Fruit fly (Drosophila melanogaster) whole organism, prepupa: Measurements from ENCODE around the gene Acp63F.

Source experiments
- Blimp-1 ChIP-seq: fragments of 200-800 bp; sonication (Bioruptor generic); optimal IDR thresholded peaks from 3 replicates; lab custom pipeline; 2017; ENCODE audit warnings: missing biosample characterization, missing genetic modification characterization, mild to moderate bottlenecking, moderate library complexity, missing genetic modification reagents
- CG10669 ChIP-seq: fragments of 200-800 bp; sonication (Bioruptor generic); optimal IDR thresholded peaks from 3 replicates; lab custom pipeline; 2018; ENCODE audit warnings: missing biosample characterization, mild to moderate bottlenecking, missing genetic modification characterization, moderate library complexity
- CG11294 ChIP-seq: fragments of 200-800 bp; sonication (Bioruptor generic); IDR thresholded peaks from 2 replicates; pipeline ENCODE4 v1.3.6; 2022; ENCODE audit warnings: missing biosample characterization, missing genetic modification characterization
- CG11762 ChIP-seq: fragments of 200-800 bp; sonication (Bioruptor generic); optimal IDR thresholded peaks from 3 replicates; lab custom pipeline; 2016; ENCODE audit warnings: missing biosample characterization, missing genetic modification characterization; ENCODE audit not compliant: insufficient read depth
- CG11902 ChIP-seq: fragments of 200-800 bp; sonication (Bioruptor generic); optimal IDR thresholded peaks from 3 replicates; lab custom pipeline; 2016; ENCODE audit warnings: missing biosample characterization, missing genetic modification characterization
- CG15336 ChIP-seq: fragments of 200-800 bp; sonication (Bioruptor generic); IDR thresholded peaks from 2 replicates; pipeline ENCODE4 v1.3.6; 2022; ENCODE audit warnings: missing biosample characterization, missing genetic modification characterization
- CG1621 ChIP-seq: fragments of 200-800 bp; sonication (Bioruptor generic); optimal IDR thresholded peaks from 3 replicates; lab custom pipeline; 2018; ENCODE audit warnings: missing biosample characterization, mild to moderate bottlenecking, missing genetic modification characterization
- CG16779 ChIP-seq: fragments of 200-800 bp; sonication (Bioruptor generic); optimal IDR thresholded peaks from 3 replicates; lab custom pipeline; 2017; ENCODE audit warnings: missing biosample characterization, mild to moderate bottlenecking, missing genetic modification characterization
- CG3032 ChIP-seq: fragments of 200-800 bp; optimal IDR thresholded peaks from 2 replicates; lab custom pipeline; 2019; ENCODE audit warnings: missing biosample characterization, mild to moderate bottlenecking, missing genetic modification characterization, moderate library complexity
- CG31627 ChIP-seq: fragments of 200-800 bp; sonication (Bioruptor generic); optimal IDR thresholded peaks from 3 replicates; lab custom pipeline; 2016; ENCODE audit warnings: missing biosample characterization, missing genetic modification characterization
- CG3919 ChIP-seq: fragments of 200-800 bp; sonication (Bioruptor generic); optimal IDR thresholded peaks from 3 replicates; lab custom pipeline; 2016; ENCODE audit warnings: missing biosample characterization, missing genetic modification characterization
- CG4318 ChIP-seq: fragments of 200-800 bp; sonication (Bioruptor generic); optimal IDR thresholded peaks from 3 replicates; lab custom pipeline; 2017; ENCODE audit warnings: missing biosample characterization, mild to moderate bottlenecking, missing genetic modification characterization
- CG6163 ChIP-seq: fragments of 200-800 bp; sonication (Bioruptor generic); IDR thresholded peaks from 3 replicates; pipeline ENCODE4 v1.3.6; 2022; ENCODE audit warnings: missing biosample characterization, missing genetic modification characterization
- CG6276 ChIP-seq: fragments of 200-800 bp; sonication (Bioruptor generic); optimal IDR thresholded peaks from 2 replicates; lab custom pipeline; 2017; ENCODE audit warnings: missing biosample characterization, mild to moderate bottlenecking, missing genetic modification characterization
- CG6792 ChIP-seq: fragments of 200-800 bp; sonication (Bioruptor generic); optimal IDR thresholded peaks from 3 replicates; lab custom pipeline; 2016; ENCODE audit warnings: missing biosample characterization, missing genetic modification characterization
- CG6808 ChIP-seq: fragments of 200-800 bp; sonication (Bioruptor generic); optimal IDR thresholded peaks from 3 replicates; lab custom pipeline; 2017; ENCODE audit warnings: missing biosample characterization, missing genetic modification characterization, mild to moderate bottlenecking, moderate library complexity, missing genetic modification reagents
- CG6854 ChIP-seq: fragments of 200-800 bp; sonication (Bioruptor generic); optimal IDR thresholded peaks from 2 replicates; lab custom pipeline; 2017; ENCODE audit warnings: missing biosample characterization, mild to moderate bottlenecking, missing genetic modification characterization
- CG7368 ChIP-seq: fragments of 200-800 bp; sonication (Bioruptor generic); optimal IDR thresholded peaks from 3 replicates; lab custom pipeline; 2016; ENCODE audit warnings: missing biosample characterization, missing genetic modification characterization
- CG8319 ChIP-seq: fragments of 200-800 bp; sonication (Bioruptor generic); optimal IDR thresholded peaks from 3 replicates; lab custom pipeline; 2016; ENCODE audit warnings: missing biosample characterization, missing genetic modification characterization
- CG8632 ChIP-seq: fragments of 200-800 bp; sonication (Bioruptor generic); optimal IDR thresholded peaks from 3 replicates; lab custom pipeline; 2016; ENCODE audit warnings: missing biosample characterization, missing genetic modification characterization
- CG9139 ChIP-seq: fragments of 200-800 bp; sonication (Bioruptor generic); optimal IDR thresholded peaks from 3 replicates; lab custom pipeline; 2017; ENCODE audit warnings: missing biosample characterization, mild to moderate bottlenecking, missing genetic modification characterization
- Eip75B ChIP-seq: fragments of 200-800 bp; sonication (Bioruptor generic); optimal IDR thresholded peaks from 3 replicates; lab custom pipeline; 2016; ENCODE audit warnings: missing biosample characterization, missing genetic modification characterization
- Eip78C ChIP-seq: fragments of 200-800 bp; sonication (Bioruptor generic); peaks from one replicate; lab custom pipeline; 2016; ENCODE audit warnings: missing biosample characterization, missing genetic modification characterization
- Eip93F ChIP-seq: fragments of 200-800 bp; sonication (Bioruptor generic); optimal IDR thresholded peaks from 2 replicates; lab custom pipeline; 2016; ENCODE audit warnings: missing biosample characterization, mild to moderate bottlenecking, missing genetic modification characterization
- Ets96B ChIP-seq: fragments of 200-800 bp; optimal IDR thresholded peaks from 2 replicates; lab custom pipeline; 2019; ENCODE audit warnings: missing biosample characterization, mild to moderate bottlenecking, missing genetic modification characterization, moderate library complexity
- Hr39 ChIP-seq: fragments of 200-800 bp; sonication (Bioruptor generic); optimal IDR thresholded peaks from 2 replicates; lab custom pipeline; 2016; ENCODE audit warnings: missing biosample characterization, missing genetic modification characterization
- Hr4 ChIP-seq: fragments of 200-800 bp; sonication (Bioruptor generic); optimal IDR thresholded peaks from 3 replicates; lab custom pipeline; 2016; ENCODE audit warnings: missing biosample characterization, missing genetic modification characterization
- Lpt ChIP-seq: fragments of 200-800 bp; sonication (Bioruptor generic); optimal IDR thresholded peaks from 3 replicates; lab custom pipeline; 2016; ENCODE audit warnings: missing biosample characterization, missing genetic modification characterization
- OdsH ChIP-seq: fragments of 200-800 bp; sonication (Bioruptor generic); optimal IDR thresholded peaks from 3 replicates; lab custom pipeline; 2016; ENCODE audit warnings: missing biosample characterization, missing genetic modification characterization
- Smox ChIP-seq: fragments of 200-800 bp; sonication (Bioruptor generic); optimal IDR thresholded peaks from 3 replicates; lab custom pipeline; 2016; ENCODE audit warnings: missing biosample characterization, missing genetic modification characterization
- Sox14 ChIP-seq: fragments of 200-800 bp; sonication (Bioruptor generic); optimal IDR thresholded peaks from 3 replicates; lab custom pipeline; 2016; ENCODE audit warnings: missing biosample characterization, missing genetic modification characterization
- Sox15 ChIP-seq: fragments of 200-800 bp; sonication (Bioruptor generic); optimal IDR thresholded peaks from 3 replicates; lab custom pipeline; 2016; ENCODE audit warnings: missing biosample characterization, missing genetic modification characterization
- achi ChIP-seq: fragments of 200-800 bp; sonication (Bioruptor generic); optimal IDR thresholded peaks from 3 replicates; lab custom pipeline; 2016; ENCODE audit warnings: missing biosample characterization, missing genetic modification characterization
- cyc ChIP-seq: fragments of 200-800 bp; sonication (Bioruptor generic); optimal IDR thresholded peaks from 3 replicates; lab custom pipeline; 2016; ENCODE audit warnings: missing biosample characterization, missing genetic modification characterization
- dac ChIP-seq: fragments of 200-800 bp; sonication (Bioruptor generic); optimal IDR thresholded peaks from 2 replicates; lab custom pipeline; 2017; ENCODE audit warnings: missing biosample characterization, mild to moderate bottlenecking, missing genetic modification characterization
- dsx ChIP-seq: fragments of 200-800 bp; optimal IDR thresholded peaks from 3 replicates; lab custom pipeline; 2019; ENCODE audit warnings: missing biosample characterization, mild to moderate bottlenecking, missing genetic modification characterization, moderate library complexity; ENCODE audit not compliant: poor library complexity, severe bottlenecking
- eg ChIP-seq: fragments of 200-800 bp; sonication (Bioruptor generic); IDR thresholded peaks from 3 replicates; pipeline ENCODE4 v1.3.6; 2022; ENCODE audit warnings: missing biosample characterization, missing genetic modification characterization
- fd59A ChIP-seq: fragments of 200-800 bp; sonication (Bioruptor generic); optimal IDR thresholded peaks from 2 replicates; lab custom pipeline; 2017; ENCODE audit warnings: missing biosample characterization, mild to moderate bottlenecking, missing genetic modification characterization, missing genetic modification reagents
- fd85E ChIP-seq: fragments of 200-800 bp; sonication (Bioruptor generic); optimal IDR thresholded peaks from 3 replicates; lab custom pipeline; 2016; ENCODE audit warnings: missing biosample characterization, missing genetic modification characterization
- lz ChIP-seq: fragments of 200-800 bp; sonication (Bioruptor generic); optimal IDR thresholded peaks from 3 replicates; lab custom pipeline; 2016; ENCODE audit warnings: missing biosample characterization, missing genetic modification characterization
- net ChIP-seq: fragments of 200-800 bp; sonication (Bioruptor generic); optimal IDR thresholded peaks from 3 replicates; lab custom pipeline; 2016; ENCODE audit warnings: missing biosample characterization, missing genetic modification characterization
- pdm3 ChIP-seq: fragments of 200-800 bp; sonication (Bioruptor generic); optimal IDR thresholded peaks from 3 replicates; lab custom pipeline; 2016; ENCODE audit warnings: missing biosample characterization, missing genetic modification characterization
- salr ChIP-seq, 2 experiments: fragments of 200-800 bp; sonication (Bioruptor generic); optimal IDR thresholded peaks; 3 replicates each; lab custom pipeline; 2016 to 2018; ENCODE audit warnings: missing biosample characterization in 2 of 2, missing genetic modification characterization in 2 of 2, mild to moderate bottlenecking in 1 of 2
- ss ChIP-seq, 2 experiments: fragments of 200-800 bp; sonication (Bioruptor generic); optimal IDR thresholded peaks; 2 replicates in 1 of 2; 3 replicates in 1 of 2; lab custom pipeline; 2017 to 2018; ENCODE audit warnings: mild to moderate bottlenecking in 2 of 2, missing biosample characterization in 2 of 2, missing genetic modification characterization in 2 of 2, moderate library complexity in 1 of 2
- topi ChIP-seq: fragments of 200-800 bp; sonication (Bioruptor generic); optimal IDR thresholded peaks from 3 replicates; lab custom pipeline; 2016; ENCODE audit warnings: missing biosample characterization, missing genetic modification characterization
- vri ChIP-seq: fragments of 200-800 bp; sonication (Bioruptor generic); optimal IDR thresholded peaks from 3 replicates; lab custom pipeline; 2016; ENCODE audit warnings: missing biosample characterization, mild to moderate bottlenecking, missing genetic modification characterization

The Acp63F gene

DNA sequence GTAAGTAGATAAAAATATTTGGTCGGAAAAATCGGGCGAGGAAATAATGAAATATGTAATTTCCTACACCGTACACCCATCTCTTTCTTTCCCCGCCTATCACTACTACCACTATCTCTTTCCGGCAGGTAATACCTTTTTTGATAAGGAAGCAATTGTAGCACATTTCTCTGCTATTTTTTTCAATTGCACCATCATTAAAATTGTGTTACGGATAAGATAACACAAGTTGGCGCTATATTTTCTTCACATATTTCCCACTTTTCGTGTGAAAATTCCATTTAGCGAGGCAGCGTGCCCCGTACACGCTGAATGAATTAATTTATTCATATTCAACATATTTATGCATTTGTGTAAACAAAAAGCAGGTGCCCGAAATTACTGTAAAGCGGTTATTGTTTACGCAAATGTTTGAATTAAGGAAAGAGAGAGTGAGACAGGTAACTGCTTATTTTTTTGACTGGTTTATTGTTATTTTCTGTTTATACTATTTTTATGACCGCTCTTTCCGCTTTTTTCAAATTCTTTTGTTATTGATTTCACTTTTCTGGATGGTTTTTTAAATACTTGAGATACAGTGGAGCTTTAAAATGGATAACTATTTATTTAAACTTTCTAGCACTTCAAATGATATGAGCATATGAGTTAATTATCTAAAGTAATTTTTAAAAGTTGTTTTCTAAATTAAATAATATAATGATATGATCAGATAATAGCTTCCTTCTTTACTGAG, 29.6 kb downstream of the Acp63F start (continued):
- no peak for TF ChIP-seq CG11902 (GFP tag; lab: Kevin White, UChicago)
- no peak for TF ChIP-seq CG6808 (GFP tag; lab: Kevin White, UChicago)
- TF ChIP-seq CG10669 (GFP tag; lab: Kevin White, UChicago) = no peak
- TF ChIP-seq CG8632 (GFP tag; lab: Kevin White, UChicago) = no peak
- peak; percentile 52; the same call in 2 of the 3 replicates for TF ChIP-seq eg (GFP tag; lab: Robert Waterston, UW)
- peak; percentile 46 for TF ChIP-seq Hr4 (GFP tag; lab: Kevin White, UChicago)
- peak in 1 of 2 experiments; percentile 43 for TF ChIP-seq salr (GFP tag; optimal IDR thresholded peaks at IDR 0.05; lab: Kevin White, UChicago)
- TF ChIP-seq CG15336 (GFP tag; lab: Robert Waterston, UW) = peak; percentile 54; the same call in 1 of the 2 replicates
- TF ChIP-seq CG11762 = no peak
- peak; percentile 33 for TF ChIP-seq OdsH (GFP tag; lab: Kevin White, UChicago)
- peak; percentile 16 for TF ChIP-seq Lpt (GFP tag; lab: Kevin White, UChicago)
- no peak for TF ChIP-seq fd59A
- TF ChIP-seq Sox14 (GFP tag; lab: Kevin White, UChicago) = no peak
- TF ChIP-seq ss (GFP tag; optimal IDR thresholded peaks at IDR 0.05; lab: Kevin White, UChicago) = no peak
- peak; percentile 51; the same call in 1 of the 3 replicates for TF ChIP-seq CG6163 (GFP tag; lab: Robert Waterston, UW)
- no peak for TF ChIP-seq fd85E
- TF ChIP-seq Hr39 (GFP tag; lab: Kevin White, UChicago) = no peak
- peak; percentile 88 for TF ChIP-seq Eip78C (GFP tag; lab: Kevin White, UChicago)
- TF ChIP-seq Eip93F (GFP tag; lab: Kevin White, UChicago) = no peak
- peak; percentile 28 for TF ChIP-seq CG3032 (tag; lab: Kevin White, UChicago)
- TF ChIP-seq dac (GFP tag; lab: Kevin White, UChicago) = no peak
- TF ChIP-seq Ets96B (tag; lab: Kevin White, UChicago) = no peak
- TF ChIP-seq CG4318 (GFP tag; lab: Kevin White, UChicago) = peak; percentile 22
- peak; percentile 1 for TF ChIP-seq CG31627 (GFP tag; lab: Kevin White, UChicago)

DNA sequence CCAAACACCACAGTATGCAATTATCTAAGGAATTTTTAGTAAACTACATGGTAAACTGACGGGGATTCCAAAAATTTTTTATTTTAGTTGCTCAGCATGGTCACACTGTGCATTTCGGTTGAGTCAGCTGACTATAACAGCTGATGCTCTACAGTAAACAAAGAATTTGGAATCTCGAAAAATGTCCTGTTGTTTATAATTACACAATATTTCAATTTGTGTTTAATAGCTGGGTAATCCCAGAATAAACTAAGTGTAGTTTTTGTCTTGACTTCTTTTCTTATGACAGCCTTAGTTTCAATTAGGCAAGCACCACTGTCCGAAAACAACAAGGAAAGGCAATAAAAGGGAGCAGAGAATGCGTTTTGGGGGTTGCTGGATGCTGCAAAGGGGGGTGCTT, 30.5 kb downstream of the Acp63F start:
- no peak for TF ChIP-seq CG6276 (GFP tag; lab: Kevin White, UChicago)
- no peak for TF ChIP-seq CG9139 (GFP tag; lab: Kevin White, UChicago)
- no peak for TF ChIP-seq CG8632 (GFP tag; lab: Kevin White, UChicago)
- TF ChIP-seq dac (GFP tag; lab: Kevin White, UChicago) = no peak
- TF ChIP-seq CG15336 (GFP tag; lab: Robert Waterston, UW) = no peak
- peak; percentile 41 for TF ChIP-seq CG6792 (GFP tag; lab: Kevin White, UChicago)
- peak; percentile 54 for TF ChIP-seq cyc
- no peak for TF ChIP-seq Lpt (GFP tag; lab: Kevin White, UChicago)
- peak; percentile 38 for TF ChIP-seq Eip75B
- TF ChIP-seq CG1621 (tag; lab: Kevin White, UChicago) = no peak
- TF ChIP-seq CG3032 (tag; lab: Kevin White, UChicago) = no peak
- TF ChIP-seq CG7368 = peak; percentile 1
- TF ChIP-seq CG11762 = no peak
- TF ChIP-seq Smox (GFP tag; lab: Kevin White, UChicago) = peak; percentile 36
- TF ChIP-seq CG3919 (GFP tag; lab: Kevin White, UChicago) = no peak
- no peak for TF ChIP-seq CG16779 (tag; lab: Kevin White, UChicago)
- no peak for TF ChIP-seq dsx (GFP tag; lab: Kevin White, UChicago)
- peak; percentile 21 for TF ChIP-seq CG8319
- TF ChIP-seq pdm3 (GFP tag; lab: Kevin White, UChicago) = peak; percentile 36
- no peak for TF ChIP-seq Ets96B (tag; lab: Kevin White, UChicago)
- TF ChIP-seq CG11294 (GFP tag; lab: Robert Waterston, UW) = no peak
- TF ChIP-seq achi (GFP tag; lab: Kevin White, UChicago) = peak; percentile 42
- TF ChIP-seq topi (GFP tag; lab: Kevin White, UChicago) = peak; percentile 22
- TF ChIP-seq Blimp-1 (GFP tag; lab: Kevin White, UChicago) = no peak
- no peak for TF ChIP-seq CG6854 (GFP tag; lab: Kevin White, UChicago)
- no peak for TF ChIP-seq CG6808 (GFP tag; lab: Kevin White, UChicago)
- TF ChIP-seq CG11902 (GFP tag; lab: Kevin White, UChicago) = no peak
- no peak for TF ChIP-seq net (GFP tag; lab: Kevin White, UChicago)
- peak; percentile 47 for TF ChIP-seq OdsH (GFP tag; lab: Kevin White, UChicago)
- no peak for TF ChIP-seq vri (GFP tag; lab: Kevin White, UChicago)
- TF ChIP-seq Sox14 (GFP tag; lab: Kevin White, UChicago) = peak; percentile 41
- TF ChIP-seq lz = peak; percentile 42
- peak; percentile 25 for TF ChIP-seq Sox15 (GFP tag; lab: Kevin White, UChicago)
- peak; percentile 8 for TF ChIP-seq Hr4 (GFP tag; lab: Kevin White, UChicago)
- TF ChIP-seq ss (GFP tag; optimal IDR thresholded peaks at IDR 0.05; lab: Kevin White, UChicago) = no peak
